Worm (Caenorhabditis elegans) whole organism, L4 larva: ENCODE measurements around the gene pgp-1.
A peak's percentile ranks its signal among the peaks of the same experiment; 100 is the strongest.
"Not testable (repeated sequence)": the region's sequence is repeated elsewhere in the genome, so short reads cannot be mapped to it uniquely, and the experiment has no call there.

ENCODE experiments used
- F10B5.3 ChIP-seq: sonication (generic microtip); optimal IDR thresholded peaks from 2 replicates; lab custom pipeline; 2016; ENCODE audit warnings: mild to moderate bottlenecking, missing genetic modification characterization, missing compliant biosample characterization
- F49E8.2 ChIP-seq: sonication (generic microtip); optimal IDR thresholded peaks from 2 replicates; lab custom pipeline; 2016; ENCODE audit warnings: missing compliant biosample characterization, mild to moderate bottlenecking, missing genetic modification characterization, borderline replicate concordance
- T26A8.4 ChIP-seq: fragments of 200-800 bp; sonication (Bioruptor generic); IDR thresholded peaks from 2 replicates; pipeline ENCODE4 v1.3.6; 2022; ENCODE audit warnings: missing genetic modification characterization, missing compliant biosample characterization
- Y48G9A.11 ChIP-seq: fragments of 200-800 bp; sonication (Bioruptor generic); IDR thresholded peaks from 2 replicates; pipeline ENCODE4 v1.3.6; 2022; ENCODE audit warnings: missing genetic modification reagents, missing genetic modification characterization, missing compliant biosample characterization
- Y5F2A.4 ChIP-seq: fragments of 200-800 bp; sonication (Bioruptor generic); optimal IDR thresholded peaks from 2 replicates; lab custom pipeline; 2018; ENCODE audit warnings: mild to moderate bottlenecking, missing genetic modification characterization, missing compliant biosample characterization
- ZK337.2 ChIP-seq: fragments of 200-800 bp; sonication (Bioruptor generic); IDR thresholded peaks from 2 replicates; pipeline ENCODE4 v1.3.6; 2022; ENCODE audit warnings: missing genetic modification reagents, missing genetic modification characterization, missing compliant biosample characterization
- aha-1 ChIP-seq: fragments of 150-350 bp; peaks from one replicate; lab custom pipeline; 2014; ENCODE audit warnings: missing biosample characterization, missing genetic modification characterization
- arid-1 ChIP-seq: fragments of 200-800 bp; sonication (Bioruptor generic); conservative IDR thresholded peaks from 2 replicates; pipeline ENCODE4 v1.3.6; 2022; ENCODE audit warnings: missing genetic modification reagents, missing genetic modification characterization, missing compliant biosample characterization
- ceh-32 ChIP-seq: sonication (generic microtip); optimal IDR thresholded peaks from 2 replicates; lab custom pipeline; 2016; ENCODE audit warnings: mild to moderate bottlenecking, missing genetic modification characterization, missing compliant biosample characterization; ENCODE audit not compliant: poor library complexity
- ces-1 ChIP-seq: fragments of 150-350 bp; sonication (generic microtip); optimal IDR thresholded peaks from 4 replicates; lab custom pipeline; 2014; ENCODE audit warnings: missing biosample characterization, missing genetic modification reagents, missing genetic modification characterization
- ctbp-1 ChIP-seq: fragments of 200-800 bp; sonication (Bioruptor generic); IDR thresholded peaks from 2 replicates; pipeline ENCODE4 v1.3.6; 2022; ENCODE audit warnings: missing genetic modification reagents, missing genetic modification characterization, missing compliant biosample characterization
- daf-12 ChIP-seq: fragments of 150-350 bp; optimal IDR thresholded peaks from 2 replicates; lab custom pipeline; 2014; ENCODE audit warnings: missing biosample characterization, missing genetic modification reagents, missing genetic modification characterization
- dmd-6 ChIP-seq: fragments of 200-800 bp; sonication (Bioruptor generic); IDR thresholded peaks from 2 replicates; pipeline ENCODE4 v1.3.6; 2022; ENCODE audit warnings: missing genetic modification reagents, missing genetic modification characterization, missing compliant biosample characterization
- dpl-1 ChIP-seq: fragments of 150-350 bp; optimal IDR thresholded peaks from 2 replicates; lab custom pipeline; 2014; ENCODE audit warnings: missing biosample characterization, missing genetic modification reagents, missing genetic modification characterization
- dve-1 ChIP-seq: sonication (generic microtip); optimal IDR thresholded peaks from 2 replicates; lab custom pipeline; 2017; ENCODE audit warnings: antibody characterized with exemption, mild to moderate bottlenecking, missing genetic modification characterization, missing compliant biosample characterization; ENCODE audit not compliant: insufficient read depth
- egl-43 ChIP-seq: fragments of 200-800 bp; sonication (Bioruptor generic); IDR thresholded peaks from 2 replicates; pipeline ENCODE4 v1.3.6; 2022; ENCODE audit warnings: missing genetic modification reagents, missing genetic modification characterization, missing compliant biosample characterization
- hlh-11 ChIP-seq: fragments of 200-800 bp; sonication (Bioruptor generic); optimal IDR thresholded peaks from 2 replicates; lab custom pipeline; 2018; ENCODE audit warnings: mild to moderate bottlenecking, missing genetic modification characterization, missing compliant biosample characterization
- hlh-30 ChIP-seq: sonication (generic microtip); optimal IDR thresholded peaks from 2 replicates; lab custom pipeline; 2017; ENCODE audit warnings: antibody characterized with exemption, mild to moderate bottlenecking, missing genetic modification characterization, missing compliant biosample characterization; ENCODE audit not compliant: insufficient read depth
- hmg-1.1 ChIP-seq: fragments of 200-800 bp; sonication (Bioruptor generic); IDR thresholded peaks from 2 replicates; pipeline ENCODE4 v1.3.6; 2022; ENCODE audit warnings: missing genetic modification reagents, missing genetic modification characterization, missing compliant biosample characterization
- lim-7 ChIP-seq: fragments of 200-800 bp; sonication (Bioruptor generic); IDR thresholded peaks from 2 replicates; pipeline ENCODE4 v1.3.6; 2022; ENCODE audit warnings: missing genetic modification characterization, missing compliant biosample characterization
- lin-13 ChIP-seq: fragments of 150-350 bp; optimal IDR thresholded peaks from 2 replicates; lab custom pipeline; 2014; ENCODE audit warnings: missing biosample characterization, missing genetic modification reagents, missing genetic modification characterization
- lin-39 ChIP-seq: fragments of 150-350 bp; optimal IDR thresholded peaks from 2 replicates; lab custom pipeline; 2014; ENCODE audit warnings: missing biosample characterization, missing genetic modification reagents, missing genetic modification characterization
- lir-3 ChIP-seq: sonication (generic microtip); optimal IDR thresholded peaks from 2 replicates; lab custom pipeline; 2016; ENCODE audit warnings: mild to moderate bottlenecking, missing genetic modification characterization, missing compliant biosample characterization
- lsy-2 ChIP-seq, 2 experiments: fragments of 150-350 bp in 1 of 2; sonication (generic microtip) in 1 of 2; optimal IDR thresholded peaks; 2 replicates each; lab custom pipeline; 2014 to 2017; ENCODE audit warnings: missing biosample characterization in 2 of 2, missing genetic modification characterization in 2 of 2
- madf-5 ChIP-seq, 2 experiments: fragments of 200-800 bp; sonication (Bioruptor generic); IDR thresholded peaks; 2 replicates each; pipeline ENCODE4 v1.3.6; 2022; ENCODE audit warnings: missing compliant biosample characterization in 2 of 2, missing genetic modification characterization in 2 of 2
- madf-9 ChIP-seq: fragments of 200-800 bp; sonication (Bioruptor generic); conservative IDR thresholded peaks from 2 replicates; pipeline ENCODE4 v1.3.6; 2022; ENCODE audit warnings: missing genetic modification reagents, missing genetic modification characterization, missing compliant biosample characterization
- mdl-1 ChIP-seq, 2 experiments: fragments of 150-350 bp in 1 of 2; sonication (generic microtip) in 1 of 2; optimal IDR thresholded peaks; 2 replicates each; lab custom pipeline; 2014 to 2017; ENCODE audit warnings: missing biosample characterization in 2 of 2, missing genetic modification characterization in 2 of 2
- mdt-29 ChIP-seq: fragments of 200-800 bp; sonication (Bioruptor generic); IDR thresholded peaks from 2 replicates; pipeline ENCODE4 v1.3.6; 2022; ENCODE audit warnings: missing genetic modification reagents, missing genetic modification characterization, missing compliant biosample characterization
- mep-1 ChIP-seq: fragments of 150-350 bp; sonication (generic microtip); optimal IDR thresholded peaks from 3 replicates; lab custom pipeline; 2014; ENCODE audit warnings: missing biosample characterization, missing genetic modification characterization
- nhr-11 ChIP-seq: fragments of 150-350 bp; optimal IDR thresholded peaks from 2 replicates; lab custom pipeline; 2014; ENCODE audit warnings: missing biosample characterization, missing genetic modification characterization
- nhr-28 ChIP-seq: fragments of 150-350 bp; optimal IDR thresholded peaks from 2 replicates; lab custom pipeline; 2014; ENCODE audit warnings: missing biosample characterization, missing genetic modification characterization
- nhr-42 ChIP-seq: fragments of 200-800 bp; sonication (Bioruptor generic); IDR thresholded peaks from 2 replicates; pipeline ENCODE4 v1.3.6; 2022; ENCODE audit warnings: missing genetic modification characterization, missing compliant biosample characterization
- nhr-6 ChIP-seq: fragments of 150-350 bp; optimal IDR thresholded peaks from 2 replicates; lab custom pipeline; 2014; ENCODE audit warnings: missing biosample characterization, missing genetic modification characterization
- pqm-1 ChIP-seq: sonication (generic microtip); optimal IDR thresholded peaks from 2 replicates; lab custom pipeline; 2017; ENCODE audit warnings: missing biosample characterization, missing genetic modification characterization
- spr-1 ChIP-seq: sonication (generic microtip); optimal IDR thresholded peaks from 2 replicates; lab custom pipeline; 2016; ENCODE audit warnings: mild to moderate bottlenecking, missing genetic modification characterization, missing compliant biosample characterization
- spr-3 ChIP-seq: fragments of 200-800 bp; sonication (Bioruptor generic); optimal IDR thresholded peaks from 2 replicates; lab custom pipeline; 2018; ENCODE audit warnings: mild to moderate bottlenecking, missing genetic modification characterization, missing compliant biosample characterization
- tag-97 ChIP-seq: fragments of 200-800 bp; sonication (Bioruptor generic); IDR thresholded peaks from 2 replicates; pipeline ENCODE4 v1.3.6; 2022; ENCODE audit warnings: missing genetic modification characterization, missing compliant biosample characterization
- tra-1 ChIP-seq: fragments of 200-800 bp; sonication (Bioruptor generic); IDR thresholded peaks from 2 replicates; pipeline ENCODE4 v1.3.6; 2022; ENCODE audit warnings: missing genetic modification reagents, missing genetic modification characterization, missing compliant biosample characterization
- unc-130 ChIP-seq: sonication (generic microtip); optimal IDR thresholded peaks from 2 replicates; lab custom pipeline; 2016; ENCODE audit warnings: missing genetic modification reagents, missing genetic modification characterization, missing compliant biosample characterization
- unc-39 ChIP-seq: sonication (generic microtip); optimal IDR thresholded peaks from 2 replicates; lab custom pipeline; 2017; ENCODE audit warnings: missing biosample characterization, missing genetic modification characterization
- unc-62 ChIP-seq, 3 experiments: fragments of 150-350 bp in 1 of 3; sonication (generic microtip); optimal IDR thresholded peaks in 2 of 3; peaks in 1 of 3; 1 replicate in 1 of 3; 2 replicates in 2 of 3; lab custom pipeline; 2014 to 2017; ENCODE audit warnings: missing biosample characterization in 3 of 3, missing genetic modification characterization in 3 of 3, missing genetic modification reagents in 3 of 3, missing genotype in 1 of 3
- vab-7 ChIP-seq: fragments of 200-800 bp; sonication (Bioruptor generic); IDR thresholded peaks from 2 replicates; pipeline ENCODE4 v1.3.6; 2022; ENCODE audit warnings: missing genetic modification reagents, missing genetic modification characterization, missing compliant biosample characterization

The pgp-1 gene

ce11 chrIV:12640137-12640536 is 41.2 kb upstream of the pgp-1 start, which contains the start of gene vha-7:
vha-7 (plus strand) TSS chrIV:12640462.
- no peak for TF ChIP-seq lsy-2 (tag; optimal IDR thresholded peaks at IDR 0.05; lab: Kevin White, UChicago)
- no peak for TF ChIP-seq spr-1
- TF ChIP-seq hmg-1.1 (GFP tag; lab: Robert Waterston, UW): no peak
- TF ChIP-seq pqm-1 (tag; lab: Kevin White, UChicago): no peak
- no peak for TF ChIP-seq Y48G9A.11
- no peak for TF ChIP-seq unc-39 (tag; lab: Kevin White, UChicago)
- no peak for TF ChIP-seq ctbp-1 (GFP tag; lab: Robert Waterston, UW)
- no peak for TF ChIP-seq lin-13 (GFP tag; lab: Kevin White, UChicago)
- no peak for TF ChIP-seq Y5F2A.4 (GFP tag; lab: Kevin White, UChicago)
- no peak for TF ChIP-seq T26A8.4 (GFP tag; lab: Robert Waterston, UW)
- TF ChIP-seq lim-7 (GFP tag; lab: Robert Waterston, UW): no peak
- TF ChIP-seq mdt-29: no peak
- no peak for TF ChIP-seq aha-1 (tag; lab: Kevin White, UChicago)
- no peak for TF ChIP-seq ceh-32 (tag; lab: Kevin White, UChicago)
- TF ChIP-seq vab-7 (GFP tag; lab: Robert Waterston, UW): no peak
- no peak for TF ChIP-seq tag-97 (GFP tag; lab: Robert Waterston, UW)
- no peak for TF ChIP-seq spr-3 (GFP tag; lab: Kevin White, UChicago)
- TF ChIP-seq ZK337.2 (GFP tag; lab: Robert Waterston, UW): no peak
- TF ChIP-seq tra-1 (GFP tag; lab: Robert Waterston, UW): no peak
- no peak for TF ChIP-seq mep-1 (tag; lab: Kevin White, UChicago)

ce11 chrIV:12639311-12639710 is 40.3 kb upstream of the pgp-1 start, which contains the start of gene C26H9A.3:
C26H9A.3 (minus strand) TSS chrIV:12639411.
- TF ChIP-seq egl-43 (GFP tag; lab: Robert Waterston, UW); Y5F2A.4 (GFP tag; lab: Kevin White, UChicago); tra-1 (GFP tag; lab: Robert Waterston, UW): not testable (repeated sequence)

ce11 chrIV:12637340-12637739 is 38.4 kb upstream of the pgp-1 start:
- TF ChIP-seq nhr-11 (peak; percentile 64), Y5F2A.4 (GFP tag; lab: Kevin White, UChicago) (no peak), hlh-11 (peak; percentile 42)
- TF ChIP-seq, all 104 proteins: peak for 2

DNA sequence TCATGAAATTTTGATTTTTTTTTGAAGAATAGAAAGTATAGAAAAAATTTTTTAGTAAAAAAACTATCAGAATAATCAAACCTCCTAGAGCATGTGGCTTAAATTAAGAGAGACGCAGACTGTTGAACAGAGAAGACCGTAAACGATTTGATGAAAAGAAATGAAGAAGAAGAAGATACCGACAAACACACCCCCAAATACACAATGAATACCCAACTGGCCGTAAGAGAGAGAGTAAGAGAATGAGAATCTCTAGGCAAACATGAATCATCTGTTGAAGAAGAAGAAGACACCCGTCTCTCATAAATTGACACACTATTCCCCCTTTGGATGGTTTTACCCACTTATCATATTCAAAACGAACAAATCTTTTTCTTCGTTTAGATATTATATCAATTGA is 34.9 kb upstream of the pgp-1 start:
- TF ChIP-seq nhr-28 (tag; lab: Kevin White, UChicago) (peak; percentile 40), dve-1 (tag; lab: Kevin White, UChicago) (peak; percentile 15), unc-62 (GFP tag; optimal IDR thresholded peaks at IDR 0.05 in 1 of 2; lab: Kevin White, UChicago) (peak in 1 of 2 experiments; percentile 72), unc-62 (tag; optimal IDR thresholded peaks at IDR 0.05; lab: Kevin White, UChicago) (no peak), mdl-1 (tag; optimal IDR thresholded peaks at IDR 0.05; lab: Kevin White, UChicago) (peak in 1 of 2 experiments; percentile 23), mep-1 (tag; lab: Kevin White, UChicago) (peak; percentile 0), ZK337.2 (GFP tag; lab: Robert Waterston, UW) (no peak), nhr-6 (tag; lab: Kevin White, UChicago) (peak; percentile 30), hlh-11 (no peak), arid-1 (no peak), hlh-30 (peak; percentile 12), aha-1 (tag; lab: Kevin White, UChicago) (peak; percentile 12), F49E8.2 (tag; lab: Kevin White, UChicago) (no peak), lsy-2 (tag; optimal IDR thresholded peaks at IDR 0.05; lab: Kevin White, UChicago) (peak in 1 of 2 experiments; percentile 39)

- TF ChIP-seq hlh-11 (no peak), vab-7 (GFP tag; lab: Robert Waterston, UW) (no peak), madf-5 (GFP tag; IDR thresholded peaks at IDR 0.05; lab: Robert Waterston, UW) (no peak), daf-12 (tag; lab: Kevin White, UChicago) (no peak), lsy-2 (tag; optimal IDR thresholded peaks at IDR 0.05; lab: Kevin White, UChicago) (peak in 1 of 2 experiments; percentile 36), unc-130 (GFP tag; lab: Kevin White, UChicago) (no peak), ceh-32 (tag; lab: Kevin White, UChicago) (no peak), dmd-6 (GFP tag; lab: Robert Waterston, UW) (no peak), hmg-1.1 (GFP tag; lab: Robert Waterston, UW) (0 out of 2 replicates have a peak, but pooled peaks have one; percentile 21), madf-9 (GFP tag; lab: Robert Waterston, UW) (no peak), ces-1 (GFP tag; lab: Kevin White, UChicago) (no peak), F10B5.3 (tag; lab: Kevin White, UChicago) (no peak), dpl-1 (GFP tag; lab: Kevin White, UChicago) (peak; percentile 14), nhr-42 (no peak), lir-3 (tag; lab: Kevin White, UChicago) (no peak), lin-39 (tag; lab: Kevin White, UChicago) (no peak), dve-1 (tag; lab: Kevin White, UChicago) (no peak)
Observed at ce11 chrIV:12632430-12632829, 33.5 kb upstream of the pgp-1 start.
